Worm (Caenorhabditis elegans): ENCODE results near the gene ZK546.5.
"Not testable (repeated sequence)": the region's sequence is repeated elsewhere in the genome, so short reads cannot be mapped to it uniquely, and the experiment has no call there.

The ZK546.5 gene

DNA sequence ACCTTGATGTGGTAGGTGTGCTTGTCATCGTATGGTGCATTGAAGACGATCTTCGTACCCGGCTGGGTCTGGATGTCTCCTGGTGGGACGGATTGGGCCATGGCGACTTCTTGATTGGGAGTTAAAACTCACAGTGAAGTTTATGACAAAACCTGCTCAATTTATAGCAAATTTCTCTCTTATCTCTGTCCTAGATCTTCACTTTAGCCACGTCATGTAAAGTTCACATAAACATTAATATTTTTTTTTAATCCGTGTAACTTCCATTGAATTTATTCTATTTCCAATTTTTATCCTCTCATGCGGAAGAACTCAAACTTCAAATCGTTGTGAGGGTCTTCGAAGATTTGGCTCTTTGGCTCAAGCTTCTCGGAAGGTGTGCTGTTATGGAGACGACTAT lies 19.2 kb upstream of the ZK546.5 start, which contains the start of gene msp-31:
Gene msp-31, minus strand, starts transcription at position 101 of the 400 bp plus-strand sequence.
- not testable (repeated sequence) for TF ChIP-seq fos-1, elt-1, pqm-1 (tag; optimal IDR thresholded peaks at IDR 0.05)

DNA sequence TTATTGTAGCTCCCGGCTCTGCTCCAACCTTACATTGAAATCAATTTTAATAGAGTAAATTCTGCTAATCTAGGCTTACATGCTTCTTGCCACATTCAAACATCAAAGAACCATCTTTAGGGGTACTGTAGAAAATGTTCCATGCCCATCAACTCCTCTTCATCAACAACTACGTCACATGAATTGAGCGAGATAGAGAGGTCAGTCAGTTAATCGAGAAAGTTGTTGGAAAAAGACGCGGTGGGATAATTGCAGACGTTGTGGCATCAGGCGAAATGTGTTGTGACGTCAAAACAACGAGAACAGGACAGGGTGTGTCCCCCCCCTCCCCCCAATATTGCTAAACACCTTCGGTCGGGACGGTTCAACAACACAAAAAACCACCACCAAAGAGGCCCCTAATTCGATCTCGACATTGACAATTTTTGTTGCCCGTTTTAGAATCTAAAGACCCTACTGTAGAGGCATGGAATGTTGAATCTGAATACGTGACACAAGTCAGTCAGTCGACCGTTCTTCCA lies 17.1 kb upstream of the ZK546.5 start:
- TF ChIP-seq pqm-1 (tag; optimal IDR thresholded peaks at IDR 0.05) (no peak), nhr-25 (tag; optimal IDR thresholded peaks at IDR 0.05) (peak; percentile 32)

DNA sequence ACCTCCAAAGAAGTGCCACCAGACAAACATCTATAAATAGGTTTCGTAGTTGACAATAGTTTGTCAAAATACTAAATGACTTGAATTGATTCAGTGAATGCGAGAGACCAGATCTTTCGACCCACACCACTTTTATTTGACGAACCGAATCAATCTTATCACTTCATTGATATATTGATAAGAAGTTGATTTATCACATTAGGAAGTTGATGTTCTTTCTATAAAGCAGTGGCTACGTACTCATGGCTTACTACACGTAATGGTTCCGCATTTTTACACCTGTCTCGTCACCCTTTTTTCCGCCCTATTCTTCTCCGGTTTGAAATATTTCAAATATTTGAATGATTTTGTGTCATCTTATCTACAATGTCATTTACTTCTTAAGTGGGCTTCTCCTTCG lies 15.0 kb upstream of the ZK546.5 start:
- TF ChIP-seq pqm-1 (tag; optimal IDR thresholded peaks at IDR 0.05) (peak; percentile 32), elt-2 (tag; optimal IDR thresholded peaks at IDR 0.05) (peak; percentile 80), nhr-25 (tag; optimal IDR thresholded peaks at IDR 0.05) (peak; percentile 11), elt-3 (tag; optimal IDR thresholded peaks at IDR 0.05) (no peak), nhr-23 (tag; optimal IDR thresholded peaks at IDR 0.05) (no peak), elt-1 (tag; optimal IDR thresholded peaks at IDR 0.05) (no peak)

DNA sequence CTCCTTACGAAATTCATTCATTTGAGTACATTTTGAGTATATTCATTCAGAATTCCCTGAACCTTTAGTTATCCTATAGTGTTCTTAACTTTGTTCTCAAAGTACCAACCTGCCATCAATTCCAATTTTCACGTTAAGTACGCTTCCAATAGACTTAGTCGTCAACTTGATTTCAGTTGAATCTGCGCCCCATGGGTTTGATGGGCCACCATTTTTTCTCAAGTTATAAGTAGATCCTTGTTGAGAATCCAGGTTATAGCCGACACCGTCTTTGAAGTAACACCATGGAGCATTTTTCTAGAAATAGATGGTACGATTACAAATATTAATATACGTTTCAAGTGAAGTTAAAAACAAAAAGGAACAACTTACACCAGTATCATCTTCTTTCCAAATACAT lies 10.9 kb upstream of the ZK546.5 start:
- TF ChIP-seq skn-1 (tag; optimal IDR thresholded peaks at IDR 0.05) (no peak), nhr-28 (tag; optimal IDR thresholded peaks at IDR 0.05) (no peak), lin-15B (tag; optimal IDR thresholded peaks at IDR 0.05) (no peak), lsy-12 (tag; optimal IDR thresholded peaks at IDR 0.05) (no peak), pha-4 (tag; optimal IDR thresholded peaks at IDR 0.05) (no peak)

DNA sequence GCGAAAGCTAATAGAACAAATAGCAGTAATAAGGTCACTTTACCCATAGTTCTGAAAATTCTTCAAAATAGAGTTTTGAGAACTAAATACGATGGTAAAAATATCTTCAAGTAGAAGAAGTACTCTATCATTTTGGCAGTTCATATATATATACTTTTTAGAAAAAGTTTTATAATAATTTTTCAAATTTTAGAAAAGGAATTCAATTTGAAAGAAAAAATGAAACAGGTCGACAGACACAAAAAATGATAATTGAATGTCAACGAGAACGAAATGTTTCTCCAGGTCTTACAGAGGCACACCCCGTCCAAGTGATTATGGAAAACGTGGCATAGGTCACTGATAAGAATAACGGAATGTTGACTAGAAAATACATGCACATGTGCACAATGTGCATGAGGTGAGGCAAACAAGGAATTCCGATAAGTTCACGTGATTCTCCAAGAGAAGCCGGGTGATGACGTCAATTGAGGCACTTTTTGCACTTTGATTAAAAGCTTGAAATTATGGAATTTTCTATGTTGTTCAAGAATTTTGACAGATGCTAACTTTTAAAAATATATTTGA lies 10.3 kb upstream of the ZK546.5 start, which contains the start of gene aagr-2:
Gene aagr-2, minus strand, starts transcription at position 51 of the 567 bp plus-strand sequence.
- peak; percentile 96 for TF ChIP-seq pqm-1 (tag; optimal IDR thresholded peaks at IDR 0.05)
- no peak for TF ChIP-seq ceh-16 (tag; optimal IDR thresholded peaks at IDR 0.05)
- TF ChIP-seq elt-2 (tag; optimal IDR thresholded peaks at IDR 0.05), result peak; percentile 100
- no peak for TF ChIP-seq aly-2 (tag; optimal IDR thresholded peaks at IDR 0.05)
- peak; percentile 76 for TF ChIP-seq jun-1 (tag; optimal IDR thresholded peaks at IDR 0.05)
- TF ChIP-seq pha-4 (tag; optimal IDR thresholded peaks at IDR 0.05), result peak; percentile 74

DNA sequence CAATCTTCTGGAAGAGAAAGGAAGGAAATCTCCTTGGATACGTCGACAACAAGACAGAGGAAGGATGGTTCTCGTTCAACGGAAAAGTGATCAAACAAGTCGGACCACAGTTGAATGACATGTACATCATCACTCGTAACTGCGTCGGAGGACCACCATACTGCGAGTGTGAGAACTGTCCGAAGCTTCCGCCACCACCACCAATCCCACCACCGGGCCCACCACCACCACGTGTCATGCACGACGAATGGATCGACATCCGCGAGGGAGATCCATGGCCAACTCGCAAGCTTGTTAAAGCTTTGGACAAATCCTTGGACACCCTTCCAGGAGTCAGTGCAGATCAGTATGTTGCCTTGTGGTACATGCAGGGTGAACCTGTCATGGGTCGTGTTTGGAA lies 4.3 kb upstream of the ZK546.5 start:
- TF ChIP-seq ceh-9 (tag; optimal IDR thresholded peaks at IDR 0.05) (no peak), ama-1 (optimal IDR thresholded peaks at IDR 0.05) (no peak), nhr-11 (tag; optimal IDR thresholded peaks at IDR 0.05) (no peak), tbx-2 (tag; optimal IDR thresholded peaks at IDR 0.05) (no peak), nhr-237 (tag; optimal IDR thresholded peaks at IDR 0.05) (no peak), unc-39 (tag; optimal IDR thresholded peaks at IDR 0.05) (no peak), egl-5 (tag; optimal IDR thresholded peaks at IDR 0.05) (no peak), elt-1 (tag; optimal IDR thresholded peaks at IDR 0.05) (no peak), mml-1 (tag; optimal IDR thresholded peaks at IDR 0.05) (no peak), pha-4 (tag; optimal IDR thresholded peaks at IDR 0.05) (no peak), ceh-82 (tag; optimal IDR thresholded peaks at IDR 0.05) (no peak), egl-27 (tag; optimal IDR thresholded peaks at IDR 0.05) (no peak), nhr-77 (tag; optimal IDR thresholded peaks at IDR 0.05) (no peak), ztf-4 (tag; optimal IDR thresholded peaks at IDR 0.05) (no peak), lin-39 (tag; optimal IDR thresholded peaks at IDR 0.05) (no peak), nhr-23 (tag; optimal IDR thresholded peaks at IDR 0.05) (no peak), jun-1 (tag; optimal IDR thresholded peaks at IDR 0.05) (no peak), R02D3.7 (tag; optimal IDR thresholded peaks at IDR 0.05) (no peak), eor-1 (tag; optimal IDR thresholded peaks at IDR 0.05) (no peak), fos-1 (tag; optimal IDR thresholded peaks at IDR 0.05) (no peak)

DNA sequence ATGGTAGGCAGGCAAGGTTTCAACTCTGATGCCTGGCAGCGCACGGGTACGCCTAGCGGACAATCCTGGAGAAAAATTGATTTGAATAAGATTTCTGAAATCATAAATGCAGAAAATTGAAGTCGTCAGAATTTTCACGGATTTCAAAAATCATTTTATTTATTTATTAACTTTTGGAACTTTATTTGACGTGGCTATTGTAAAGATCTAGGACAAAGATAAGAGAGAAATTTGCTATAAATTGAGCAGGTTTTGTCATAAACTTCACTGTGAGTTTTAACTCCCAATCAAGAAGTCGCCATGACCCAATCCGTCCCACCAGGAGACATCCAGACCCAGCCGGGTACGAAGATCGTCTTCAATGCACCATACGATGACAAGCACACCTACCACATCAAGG lies 2.9 kb upstream of the ZK546.5 start, which contains the start of gene msp-152:
Gene msp-152, plus strand, starts transcription at position 301 of the 400 bp plus-strand sequence.
- not testable (repeated sequence) for TF ChIP-seq mdl-1, skn-1, elt-1 (tag; optimal IDR thresholded peaks at IDR 0.05)

Measured in whole organism, L3 larva.